Fruit fly (Drosophila melanogaster) whole organism, wandering third instar larva: Measurements from ENCODE around the gene tty.
A peak's percentile ranks its signal among the peaks of the same experiment; 100 is the strongest.

Experiments
- Abd-B ChIP-seq: fragments of >200 bp; optimal IDR thresholded peaks from 2 replicates; lab custom pipeline; 2017; ENCODE audit warnings: missing biosample characterization, missing genetic modification characterization
- CG32264 ChIP-seq: fragments of 200-800 bp; sonication (Bioruptor generic); optimal IDR thresholded peaks from 2 replicates; lab custom pipeline; 2016; ENCODE audit warnings: missing biosample characterization, missing genetic modification characterization
- CG9705 ChIP-seq: fragments of 200-800 bp; sonication (Bioruptor generic); optimal IDR thresholded peaks from 2 replicates; lab custom pipeline; 2018; ENCODE audit warnings: missing biosample characterization, mild to moderate bottlenecking, missing genetic modification characterization
- CrebA ChIP-seq: fragments of 200-800 bp; sonication (Bioruptor generic); optimal IDR thresholded peaks from 2 replicates; lab custom pipeline; 2016; ENCODE audit warnings: missing biosample characterization, mild to moderate bottlenecking, missing genetic modification characterization, borderline replicate concordance
- Dfd ChIP-seq: fragments of >200 bp; optimal IDR thresholded peaks from 2 replicates; lab custom pipeline; 2017; ENCODE audit warnings: missing biosample characterization, missing genetic modification characterization
- Dif ChIP-seq: fragments of 200-275, 200-300 bp; sonication (Bioruptor generic); optimal IDR thresholded peaks from 2 replicates; lab custom pipeline; 2018; ENCODE audit warnings: missing biosample characterization, missing genetic modification characterization; ENCODE audit not compliant: partially characterized antibody
- GATAd ChIP-seq: sonication (Bioruptor generic); optimal IDR thresholded peaks from 2 replicates; lab custom pipeline; 2016; ENCODE audit warnings: missing biosample characterization, missing genetic modification characterization
- HLH106 ChIP-seq: fragments of 200-800 bp; optimal IDR thresholded peaks from 3 replicates; lab custom pipeline; 2019; ENCODE audit warnings: missing biosample characterization, mild to moderate bottlenecking, missing genetic modification characterization, moderate library complexity
- Hnf4 ChIP-seq: fragments of 200-800 bp; sonication (Bioruptor generic); optimal IDR thresholded peaks from 2 replicates; lab custom pipeline; 2016; ENCODE audit warnings: missing biosample characterization, mild to moderate bottlenecking, missing genetic modification characterization
- Hr78 ChIP-seq: fragments of >200 bp; optimal IDR thresholded peaks from 2 replicates; lab custom pipeline; 2017; ENCODE audit warnings: missing biosample characterization, missing genetic modification characterization
- Hr83 ChIP-seq: fragments of 200-300 bp; sonication (Bioruptor generic); optimal IDR thresholded peaks from 2 replicates; lab custom pipeline; 2016; ENCODE audit warnings: missing biosample characterization, mild to moderate bottlenecking, missing genetic modification characterization, moderate library complexity; ENCODE audit not compliant: poor library complexity, severe bottlenecking
- Jra ChIP-seq: sonication (Bioruptor generic); optimal IDR thresholded peaks from 2 replicates; lab custom pipeline; 2016; ENCODE audit warnings: missing biosample characterization, missing genetic modification characterization
- Mio ChIP-seq: sonication (Bioruptor generic); optimal IDR thresholded peaks from 2 replicates; lab custom pipeline; 2016; ENCODE audit warnings: missing biosample characterization, missing genetic modification characterization
- Myc ChIP-seq: fragments of >200 bp; optimal IDR thresholded peaks from 2 replicates; lab custom pipeline; 2017
- N ChIP-seq: fragments of >200 bp; optimal IDR thresholded peaks from 2 replicates; lab custom pipeline; 2018; ENCODE audit warnings: missing biosample characterization, missing external identifiers, missing genetic modification characterization
- OdsH ChIP-seq: fragments of 200-800 bp; sonication (Bioruptor generic); optimal IDR thresholded peaks from 2 replicates; lab custom pipeline; 2016; ENCODE audit warnings: missing biosample characterization, mild to moderate bottlenecking, missing genetic modification characterization
- Rel ChIP-seq, 2 experiments: fragments of 200-800 bp; sonication (Bioruptor generic) in 1 of 2; optimal IDR thresholded peaks; 2 replicates in 1 of 2; 3 replicates in 1 of 2; lab custom pipeline; 2016 to 2019; ENCODE audit warnings: mild to moderate bottlenecking in 2 of 2, missing biosample characterization in 2 of 2, missing genetic modification characterization in 2 of 2, moderate library complexity in 1 of 2
- Sp1 ChIP-seq: fragments of 200-800 bp; sonication (Bioruptor generic); optimal IDR thresholded peaks from 3 replicates; lab custom pipeline; 2019; ENCODE audit warnings: missing biosample characterization, mild to moderate bottlenecking, missing genetic modification characterization, moderate library complexity
- Vsx2 ChIP-seq: fragments of 200-300, 225-300 bp; sonication (Bioruptor generic); optimal IDR thresholded peaks from 2 replicates; lab custom pipeline; 2018; ENCODE audit warnings: missing biosample characterization, missing genetic modification characterization; ENCODE audit not compliant: partially characterized antibody
- br ChIP-seq: fragments of 200-800 bp; sonication (Bioruptor generic); optimal IDR thresholded peaks from 2 replicates; lab custom pipeline; 2016; ENCODE audit warnings: missing biosample characterization, missing genetic modification characterization
- brk ChIP-seq: fragments of 200-800 bp; sonication (Bioruptor generic); optimal IDR thresholded peaks from 2 replicates; lab custom pipeline; 2016; ENCODE audit warnings: missing biosample characterization, mild to moderate bottlenecking, missing genetic modification characterization
- dl ChIP-seq, 2 experiments: fragments of 175-275, 200-275 bp in 1 of 2; fragments of 200-275 bp in 1 of 2; sonication (Bioruptor generic); optimal IDR thresholded peaks; lab custom pipeline; 2018; ENCODE audit warnings: mild to moderate bottlenecking in 2 of 2, missing biosample characterization in 2 of 2, missing genetic modification characterization in 2 of 2, moderate library complexity in 2 of 2; ENCODE audit not compliant: partially characterized antibody in 2 of 2, insufficient read depth in 1 of 2
- dmrt93B ChIP-seq: fragments of 200-800 bp; sonication (Bioruptor generic); optimal IDR thresholded peaks from 2 replicates; lab custom pipeline; 2018; ENCODE audit warnings: missing biosample characterization, mild to moderate bottlenecking, missing genetic modification characterization
- dsf ChIP-seq: sonication (Bioruptor generic); optimal IDR thresholded peaks from 2 replicates; lab custom pipeline; 2016; ENCODE audit warnings: missing biosample characterization, missing genetic modification characterization, borderline replicate concordance
- ey ChIP-seq: fragments of 200-800 bp; sonication (Bioruptor generic); optimal IDR thresholded peaks from 2 replicates; lab custom pipeline; 2016; ENCODE audit warnings: missing biosample characterization, missing genetic modification characterization
- foxo ChIP-seq, 2 experiments: fragments of 200-800 bp; sonication (Bioruptor generic); optimal IDR thresholded peaks; 2 replicates in 1 of 2; 3 replicates in 1 of 2; lab custom pipeline; 2016 to 2017; ENCODE audit warnings: missing biosample characterization in 2 of 2, missing genetic modification characterization in 2 of 2
- fru ChIP-seq: fragments of 200-800 bp; sonication (Bioruptor generic); optimal IDR thresholded peaks from 3 replicates; lab custom pipeline; 2016; ENCODE audit warnings: missing biosample characterization, mild to moderate bottlenecking, missing genetic modification characterization
- h ChIP-seq: fragments of 200-800 bp; sonication (Bioruptor generic); optimal IDR thresholded peaks from 3 replicates; lab custom pipeline; 2016; ENCODE audit warnings: missing biosample characterization, mild to moderate bottlenecking, missing genetic modification characterization
- jim ChIP-seq: fragments of 175-275, 200-325 bp; sonication (Bioruptor generic); optimal IDR thresholded peaks from 2 replicates; lab custom pipeline; 2016; ENCODE audit warnings: missing biosample characterization, mild to moderate bottlenecking, missing genetic modification characterization
- lola ChIP-seq: fragments of >200 bp; optimal IDR thresholded peaks from 2 replicates; lab custom pipeline; 2017; ENCODE audit warnings: missing biosample characterization, missing genetic modification characterization
- pan ChIP-seq: fragments of >200 bp; optimal IDR thresholded peaks from 2 replicates; lab custom pipeline; 2017
- psq ChIP-seq: fragments of 200-800 bp; sonication (Bioruptor generic); optimal IDR thresholded peaks from 3 replicates; lab custom pipeline; 2017; ENCODE audit warnings: missing biosample characterization, mild to moderate bottlenecking, missing genetic modification characterization, moderate library complexity
- rgr ChIP-seq: fragments of 200-800 bp; sonication (Bioruptor generic); optimal IDR thresholded peaks from 3 replicates; lab custom pipeline; 2016; ENCODE audit warnings: missing biosample characterization, mild to moderate bottlenecking, missing genetic modification characterization
- sage ChIP-seq: fragments of 200-800 bp; sonication (Bioruptor generic); optimal IDR thresholded peaks from 2 replicates; lab custom pipeline; 2016; ENCODE audit warnings: missing biosample characterization, mild to moderate bottlenecking, missing genetic modification characterization
- sv ChIP-seq: fragments of 200-800 bp; sonication (Bioruptor generic); optimal IDR thresholded peaks from 3 replicates; lab custom pipeline; 2016; ENCODE audit warnings: missing biosample characterization, missing genetic modification characterization
- tai ChIP-seq: sonication (Bioruptor generic); optimal IDR thresholded peaks from 2 replicates; lab custom pipeline; 2016; ENCODE audit warnings: missing biosample characterization, missing genetic modification characterization
- usp ChIP-seq: fragments of >200 bp; optimal IDR thresholded peaks from 2 replicates; lab custom pipeline; 2017; ENCODE audit warnings: missing biosample characterization, missing genetic modification characterization
- woc ChIP-seq: sonication (Bioruptor generic); optimal IDR thresholded peaks from 2 replicates; lab custom pipeline; 2016; ENCODE audit warnings: missing biosample characterization, mild to moderate bottlenecking, missing genetic modification characterization

The tty gene

DNA sequence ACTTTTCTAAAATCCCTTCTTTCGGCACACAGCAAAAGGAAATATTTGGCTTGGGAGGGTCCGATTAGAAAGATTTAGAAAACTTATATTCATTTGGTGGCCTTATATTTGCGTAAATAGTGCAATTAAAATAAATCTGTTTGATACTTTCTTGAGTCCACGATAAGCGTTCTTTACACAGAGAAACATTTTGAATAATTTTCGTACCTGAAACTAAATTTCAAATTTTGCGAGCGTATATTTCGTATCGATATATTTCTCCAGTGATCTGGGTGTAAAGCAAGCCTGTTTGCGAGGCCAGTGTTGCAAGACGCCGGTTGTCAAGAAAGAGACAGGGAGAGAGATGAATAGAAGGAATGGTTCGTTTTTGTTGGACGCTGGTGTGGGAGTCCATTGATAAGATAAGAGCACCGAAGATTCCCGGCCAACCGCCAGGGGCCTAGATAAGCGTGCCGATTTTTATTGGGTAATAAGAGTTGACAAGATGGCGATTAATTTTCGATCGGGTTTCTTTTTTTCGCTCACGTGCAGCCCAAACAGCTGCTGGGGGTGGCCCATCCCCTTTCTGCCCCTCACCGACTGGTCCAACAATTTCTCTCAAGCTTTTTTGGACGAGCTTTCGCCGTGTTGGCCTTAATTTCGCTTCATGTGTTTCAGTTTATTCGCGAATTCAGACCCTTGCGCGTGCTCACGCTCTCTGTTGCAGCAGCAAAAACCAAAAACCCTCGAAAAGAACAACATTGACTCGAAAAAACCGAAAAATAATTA lies 34.4 kb upstream of the tty start, which contains the start of gene slgA:
Gene slgA, plus strand, starts transcription at position 344 of the 768 bp plus-strand sequence.
- TF ChIP-seq rgr (GFP tag; lab: Kevin White, UChicago) (peak; percentile 51), Hr78 (GFP tag; lab: Kevin White, UChicago) (no peak), Dif (GFP tag; lab: Kevin White, UChicago) (no peak), CG9705 (GFP tag; lab: Kevin White, UChicago) (peak; percentile 15), CrebA (GFP tag; lab: Kevin White, UChicago) (no peak), CG32264 (GFP tag; lab: Kevin White, UChicago) (no peak), dmrt93B (GFP tag; lab: Kevin White, UChicago) (peak; percentile 29), ey (GFP tag; lab: Kevin White, UChicago) (peak; percentile 19), Sp1 (GFP tag; lab: Kevin White, UChicago) (peak; percentile 36), h (GFP tag; lab: Kevin White, UChicago) (peak; percentile 54), pan (lab: Kevin White, UChicago) (no peak), tai (GFP tag; lab: Kevin White, UChicago) (peak; percentile 6), HLH106 (tag; lab: Kevin White, UChicago) (no peak), usp (GFP tag; lab: Kevin White, UChicago) (no peak), br (GFP tag; lab: Kevin White, UChicago) (peak; percentile 2), Mio (GFP tag; lab: Kevin White, UChicago) (peak; percentile 24), Hnf4 (peak; percentile 70), sage (GFP tag; lab: Kevin White, UChicago) (no peak), Dfd (no peak), brk (GFP tag; lab: Kevin White, UChicago) (no peak), Myc (lab: Kevin White, UChicago) (peak; percentile 19), OdsH (GFP tag; lab: Kevin White, UChicago) (no peak), Hr83 (GFP tag; lab: Kevin White, UChicago) (peak; percentile 76), sv (GFP tag; lab: Kevin White, UChicago) (peak; percentile 28), lola (GFP tag; lab: Kevin White, UChicago) (no peak), Jra (GFP tag; lab: Kevin White, UChicago) (peak; percentile 13), woc (GFP tag; lab: Kevin White, UChicago) (peak; percentile 1), dl (GFP tag; optimal IDR thresholded peaks at IDR 0.05; lab: Kevin White, UChicago; ENCODE audit: insufficient read depth in 1 of 2, partially characterized antibody in 2 of 2) (no peak), Vsx2 (GFP tag; lab: Kevin White, UChicago) (no peak), foxo (GFP tag; optimal IDR thresholded peaks at IDR 0.05; lab: Kevin White, UChicago) (peak in 1 of 2 experiments; percentile 63), Abd-B (GFP tag; lab: Kevin White, UChicago) (no peak), fru (GFP tag; lab: Kevin White, UChicago) (peak; percentile 39), N (no peak), dsf (GFP tag; lab: Kevin White, UChicago) (no peak), Rel (GFP tag; optimal IDR thresholded peaks at IDR 0.05; lab: Kevin White, UChicago) (no peak), Rel (tag; optimal IDR thresholded peaks at IDR 0.05; lab: Kevin White, UChicago) (peak; percentile 38), jim (GFP tag; lab: Kevin White, UChicago) (no peak), GATAd (GFP tag; lab: Kevin White, UChicago) (no peak), psq (GFP tag; lab: Kevin White, UChicago) (peak; percentile 15)
